Fruit fly (Drosophila melanogaster) whole organism, embryonic: ENCODE data around the gene CG10570.

Source experiments
- Antp ChIP-seq: fragments of 200-800 bp; sonication (Bioruptor generic); optimal IDR thresholded peaks from 3 replicates; lab custom pipeline; 2016; ENCODE audit warnings: missing biosample characterization, missing genetic modification characterization
- Awh ChIP-seq: fragments of 200-800 bp; sonication (Bioruptor generic); IDR thresholded peaks from 2 replicates; pipeline ENCODE4, ENCODE4 v1.3.6; 2022; ENCODE audit warnings: missing biosample characterization, missing genetic modification characterization
- BtbVII ChIP-seq: fragments of 200-800 bp; sonication (Bioruptor generic); optimal IDR thresholded peaks from 3 replicates; lab custom pipeline; 2017; ENCODE audit warnings: missing biosample characterization, mild to moderate bottlenecking, missing genetic modification characterization
- CG10209 ChIP-seq: fragments of 200-800 bp; sonication (Bioruptor generic); optimal IDR thresholded peaks from 3 replicates; lab custom pipeline; 2017; ENCODE audit warnings: missing biosample characterization, mild to moderate bottlenecking, missing genetic modification characterization, missing genetic modification reagents
- CG10274 ChIP-seq: fragments of 200-800 bp; sonication (Bioruptor generic); optimal IDR thresholded peaks from 3 replicates; lab custom pipeline; 2017; ENCODE audit warnings: missing biosample characterization, mild to moderate bottlenecking, missing genetic modification characterization
- CG10366 ChIP-seq: fragments of 200-800 bp; sonication (Bioruptor generic); IDR thresholded peaks from 2 replicates; pipeline ENCODE4 v1.3.6; 2022; ENCODE audit warnings: missing biosample characterization, missing genetic modification characterization
- CG1233 ChIP-seq: fragments of 200-800 bp; sonication (Bioruptor generic); optimal IDR thresholded peaks from 4 replicates; lab custom pipeline; 2018; ENCODE audit warnings: missing biosample characterization, mild to moderate bottlenecking, missing genetic modification characterization
- CG12659 ChIP-seq: fragments of 200-800 bp; sonication (Bioruptor generic); optimal IDR thresholded peaks from 3 replicates; lab custom pipeline; 2017; ENCODE audit warnings: mild to moderate bottlenecking, missing biosample characterization, missing genetic modification reagents, missing genetic modification characterization
- CG14014 ChIP-seq: fragments of 200-800 bp; sonication (Bioruptor generic); IDR thresholded peaks from 2 replicates; pipeline ENCODE4 v1.3.6; 2022; ENCODE audit warnings: missing biosample characterization, missing genetic modification characterization
- CG1602 ChIP-seq: fragments of 200-800 bp; sonication (Bioruptor generic); optimal IDR thresholded peaks from 3 replicates; lab custom pipeline; 2016; ENCODE audit warnings: missing biosample characterization, missing genetic modification characterization
- CG1603 ChIP-seq: fragments of 200-800 bp; sonication (Bioruptor generic); optimal IDR thresholded peaks from 2 replicates; lab custom pipeline; 2019; ENCODE audit warnings: missing biosample characterization, mild to moderate bottlenecking, missing genetic modification characterization, moderate library complexity
- CG1647 ChIP-seq: fragments of 200-800 bp; sonication (Bioruptor generic); optimal IDR thresholded peaks from 3 replicates; lab custom pipeline; 2016; ENCODE audit warnings: missing biosample characterization, missing genetic modification characterization
- CG17568 ChIP-seq: fragments of 200-800 bp; sonication (Bioruptor generic); optimal IDR thresholded peaks from 2 replicates; lab custom pipeline; 2018; ENCODE audit warnings: missing biosample characterization, mild to moderate bottlenecking, missing genetic modification characterization, moderate library complexity
- CG18476 ChIP-seq: fragments of 200-800 bp; sonication (Bioruptor generic); optimal IDR thresholded peaks from 2 replicates; lab custom pipeline; 2016; ENCODE audit warnings: missing biosample characterization, mild to moderate bottlenecking, missing genetic modification characterization
- CG32532 ChIP-seq: fragments of 200-800 bp; sonication (Bioruptor generic); IDR thresholded peaks from 2 replicates; pipeline ENCODE4 v1.3.6; 2022; ENCODE audit warnings: missing biosample characterization, missing genetic modification characterization
- CG32772 ChIP-seq: fragments of 200-800 bp; sonication (Bioruptor generic); IDR thresholded peaks from 2 replicates; pipeline ENCODE4 v1.3.6; 2022; ENCODE audit warnings: missing biosample characterization, missing genetic modification characterization
- CG34224 ChIP-seq: fragments of 200-800 bp; sonication (Bioruptor generic); IDR thresholded peaks from 3 replicates; pipeline ENCODE4 v1.3.6; 2022; ENCODE audit warnings: missing biosample characterization, missing genetic modification characterization; ENCODE audit not compliant: partially characterized antibody
- CG34376 ChIP-seq: fragments of 200-800 bp; sonication (Bioruptor generic); optimal IDR thresholded peaks from 2 replicates; lab custom pipeline; 2018; ENCODE audit warnings: missing biosample characterization, mild to moderate bottlenecking, missing genetic modification characterization
- CG4424 ChIP-seq: fragments of 200-800 bp; sonication (Bioruptor generic); optimal IDR thresholded peaks from 3 replicates; lab custom pipeline; 2016; ENCODE audit warnings: missing biosample characterization, missing genetic modification characterization
- CG4617 ChIP-seq: fragments of 200-800 bp; sonication (Bioruptor generic); optimal IDR thresholded peaks from 3 replicates; lab custom pipeline; 2016; ENCODE audit warnings: missing biosample characterization, missing genetic modification characterization, borderline replicate concordance
- CG5180 ChIP-seq: fragments of 200-800 bp; sonication (Bioruptor generic); optimal IDR thresholded peaks from 3 replicates; lab custom pipeline; 2017; ENCODE audit warnings: missing biosample characterization, missing genetic modification characterization, mild to moderate bottlenecking, moderate library complexity, missing genetic modification reagents
- CG5953 ChIP-seq: fragments of 200-800 bp; sonication (Bioruptor generic); IDR thresholded peaks from 2 replicates; pipeline ENCODE4 v1.3.6; 2022; ENCODE audit warnings: missing biosample characterization, missing genetic modification characterization
- CG6689 ChIP-seq: fragments of 200-800 bp; sonication (Bioruptor generic); IDR thresholded peaks from 2 replicates; pipeline ENCODE4 v1.3.6; 2022; ENCODE audit warnings: missing biosample characterization, missing genetic modification characterization
- CG7963 ChIP-seq: fragments of 200-800 bp; sonication (Bioruptor generic); IDR thresholded peaks from 3 replicates; pipeline ENCODE4 v1.3.6; 2022; ENCODE audit warnings: missing biosample characterization, missing genetic modification characterization; ENCODE audit not compliant: partially characterized antibody
- CG8478 ChIP-seq: fragments of >200 bp; optimal IDR thresholded peaks from 2 replicates; lab custom pipeline; 2018
- CG8944 ChIP-seq: fragments of 200-800 bp; sonication (Bioruptor generic); optimal IDR thresholded peaks from 3 replicates; lab custom pipeline; 2016; ENCODE audit warnings: missing biosample characterization, missing genetic modification characterization
- CG9876 ChIP-seq: fragments of 200-800 bp; sonication (Bioruptor generic); optimal IDR thresholded peaks from 2 replicates; lab custom pipeline; 2016; ENCODE audit warnings: missing biosample characterization, missing genetic modification characterization
- CHES-1-like ChIP-seq: fragments of 200-800 bp; sonication (Bioruptor generic); optimal IDR thresholded peaks from 2 replicates; lab custom pipeline; 2016; ENCODE audit warnings: missing biosample characterization, missing genetic modification characterization
- Dp ChIP-seq: fragments of 200-800 bp; sonication (Bioruptor generic); optimal IDR thresholded peaks from 2 replicates; lab custom pipeline; 2018; ENCODE audit warnings: missing biosample characterization, mild to moderate bottlenecking, missing genetic modification characterization, moderate library complexity
- HLHmδ ChIP-seq: fragments of 200-800 bp; sonication (Bioruptor generic); optimal IDR thresholded peaks from 2 replicates; lab custom pipeline; 2018; ENCODE audit warnings: missing biosample characterization, mild to moderate bottlenecking, missing genetic modification characterization, moderate library complexity
- Hr39 ChIP-seq: fragments of >200 bp; optimal IDR thresholded peaks from 2 replicates; lab custom pipeline; 2017
- Max ChIP-seq: fragments of 200-800 bp; sonication (Bioruptor generic); optimal IDR thresholded peaks from 2 replicates; lab custom pipeline; 2016; ENCODE audit warnings: missing biosample characterization, mild to moderate bottlenecking, missing genetic modification characterization
- Sox100B ChIP-seq: fragments of 200-800 bp; sonication (Bioruptor generic); optimal IDR thresholded peaks from 3 replicates; lab custom pipeline; 2018; ENCODE audit warnings: missing biosample characterization, mild to moderate bottlenecking, missing genetic modification characterization
- ab ChIP-seq: fragments of 200-800 bp; sonication (Bioruptor generic); optimal IDR thresholded peaks from 2 replicates; lab custom pipeline; 2016; ENCODE audit warnings: missing biosample characterization, missing genetic modification characterization
- dimm ChIP-seq: fragments of 200-800 bp; sonication (Bioruptor generic); IDR thresholded peaks from 2 replicates; pipeline ENCODE4 v1.3.6; 2022; ENCODE audit warnings: missing biosample characterization, missing genetic modification characterization
- dmrt11E ChIP-seq: fragments of 200-800 bp; sonication (Bioruptor generic); optimal IDR thresholded peaks from 3 replicates; lab custom pipeline; 2018; ENCODE audit warnings: missing biosample characterization, mild to moderate bottlenecking, missing genetic modification characterization, moderate library complexity
- dmrt99B ChIP-seq: fragments of 200-800 bp; sonication (Bioruptor generic); optimal IDR thresholded peaks from 2 replicates; lab custom pipeline; 2018; ENCODE audit warnings: missing biosample characterization, mild to moderate bottlenecking, missing genetic modification characterization, moderate library complexity
- emc ChIP-seq: fragments of 200-800 bp; sonication (Bioruptor generic); optimal IDR thresholded peaks from 2 replicates; lab custom pipeline; 2016; ENCODE audit warnings: missing biosample characterization, missing genetic modification characterization
- gcm2 ChIP-seq: fragments of 200-800 bp; sonication (Bioruptor generic); optimal IDR thresholded peaks from 2 replicates; lab custom pipeline; 2016; ENCODE audit warnings: missing biosample characterization, missing genetic modification characterization
- grn ChIP-seq: fragments of 200-800 bp; sonication (Bioruptor generic); optimal IDR thresholded peaks from 3 replicates; lab custom pipeline; 2017; ENCODE audit warnings: missing biosample characterization, missing genetic modification characterization
- gsb-n ChIP-seq: fragments of 200-800 bp; sonication (Bioruptor generic); optimal IDR thresholded peaks from 3 replicates; lab custom pipeline; 2018; ENCODE audit warnings: missing biosample characterization, mild to moderate bottlenecking, missing genetic modification characterization
- ham ChIP-seq: fragments of 200-800 bp; sonication (Bioruptor generic); IDR thresholded peaks from 2 replicates; pipeline ENCODE4 v1.3.6; 2022; ENCODE audit warnings: missing biosample characterization, missing genetic modification characterization
- hth ChIP-seq: fragments of >200 bp; optimal IDR thresholded peaks from 2 replicates; lab custom pipeline; 2017; ENCODE audit warnings: inconsistent platforms
- jigr1 ChIP-seq: fragments of 200-800 bp; sonication (Bioruptor generic); IDR thresholded peaks from 3 replicates; pipeline ENCODE4 v1.3.6; 2022; ENCODE audit warnings: missing biosample characterization, missing genetic modification characterization
- klu ChIP-seq: fragments of 200-800 bp; sonication (Bioruptor generic); IDR thresholded peaks from 2 replicates; pipeline ENCODE4 v1.3.6; 2022; ENCODE audit warnings: missing biosample characterization, missing genetic modification characterization
- lbe ChIP-seq: fragments of 200-800 bp; sonication (Bioruptor generic); optimal IDR thresholded peaks from 2 replicates; lab custom pipeline; 2016; ENCODE audit warnings: missing biosample characterization, mild to moderate bottlenecking, missing genetic modification characterization
- nerfin-1 ChIP-seq: fragments of 200-800 bp; sonication (Bioruptor generic); optimal IDR thresholded peaks from 3 replicates; lab custom pipeline; 2019; ENCODE audit warnings: missing biosample characterization, mild to moderate bottlenecking, missing genetic modification characterization, moderate library complexity
- pzg ChIP-seq: fragments of 200-800 bp; sonication (Bioruptor generic); optimal IDR thresholded peaks from 3 replicates; lab custom pipeline; 2018; ENCODE audit warnings: missing biosample characterization, mild to moderate bottlenecking, missing genetic modification characterization, moderate library complexity
- tna ChIP-seq: fragments of 200-800 bp; sonication (Bioruptor generic); IDR thresholded peaks from 2 replicates; pipeline ENCODE4 v1.3.6; 2022; ENCODE audit warnings: missing biosample characterization, missing genetic modification characterization; ENCODE audit not compliant: partially characterized antibody
- ttk ChIP-seq: fragments of 200-800 bp; sonication (Bioruptor generic); IDR thresholded peaks from 2 replicates; pipeline ENCODE4 v2.1.2; 2022; ENCODE audit warnings: missing biosample characterization, missing genetic modification characterization
- usp ChIP-seq: fragments of >200 bp; optimal IDR thresholded peaks from 2 replicates; lab custom pipeline; 2017; ENCODE audit warnings: missing biosample characterization, missing genetic modification characterization
- zfh1 ChIP-seq: fragments of 200-800 bp; sonication (Bioruptor generic); IDR thresholded peaks from 3 replicates; pipeline ENCODE4 v1.3.6; 2022; ENCODE audit warnings: missing biosample characterization, missing genetic modification characterization

The CG10570 gene

DNA sequence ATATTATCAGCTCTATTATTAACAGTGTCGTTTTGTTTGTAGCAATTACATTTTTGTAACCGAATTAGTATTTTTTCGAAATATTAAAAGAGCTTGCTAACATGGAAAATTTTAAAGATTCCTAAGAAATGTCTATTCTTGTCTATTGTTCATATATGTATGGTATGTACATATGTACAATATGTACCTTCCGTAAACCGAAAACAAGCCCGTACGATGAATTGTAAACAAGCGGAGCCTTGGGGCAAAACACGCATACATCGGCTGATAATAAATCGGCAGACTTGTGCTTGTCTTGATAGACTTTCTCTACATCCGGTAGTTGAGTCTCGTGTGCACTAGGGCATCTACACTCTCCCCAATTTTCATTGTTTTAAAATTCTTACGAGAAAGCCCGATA, 11.8 kb upstream of the CG10570 start (continued):
- TF ChIP-seq CG12659 (peak; percentile 4), BtbVII (GFP tag; lab: Kevin White, UChicago) (peak; percentile 7), CG1603 (tag; lab: Kevin White, UChicago) (peak; percentile 38), CG17568 (GFP tag; lab: Kevin White, UChicago) (peak; percentile 27), emc (no peak), CG6689 (no peak), Dp (no peak), HLHmδ (GFP tag; lab: Kevin White, UChicago) (peak; percentile 74), Hr39 (lab: Kevin White, UChicago) (no peak), CG1602 (GFP tag; lab: Kevin White, UChicago) (peak; percentile 24), CG34224 (no peak), dimm (GFP tag; lab: Robert Waterston, UW) (no peak), Sox100B (GFP tag; lab: Kevin White, UChicago) (peak; percentile 55), CG5180 (GFP tag; lab: Kevin White, UChicago) (peak; percentile 34), Max (GFP tag; lab: Kevin White, UChicago) (peak; percentile 56), CG34376 (no peak), dmrt99B (tag; lab: Kevin White, UChicago) (peak; percentile 26), zfh1 (GFP tag; lab: Robert Waterston, UW) (peak; percentile 72; the same call in 2 of the 3 replicates), CG18476 (GFP tag; lab: Kevin White, UChicago) (no peak), gcm2 (GFP tag; lab: Kevin White, UChicago) (no peak), klu (GFP tag; lab: Robert Waterston, UW) (no peak), CG10366 (GFP tag; lab: Robert Waterston, UW) (no peak), CHES-1-like (GFP tag; lab: Kevin White, UChicago) (no peak), CG32772 (no peak), CG4617 (GFP tag; lab: Kevin White, UChicago) (no peak), CG32532 (GFP tag; lab: Robert Waterston, UW) (no peak), CG1647 (GFP tag; lab: Kevin White, UChicago) (no peak), hth (no peak), nerfin-1 (peak; percentile 57), usp (GFP tag; lab: Kevin White, UChicago) (no peak), tna (GFP tag; lab: Robert Waterston, UW) (no peak), Awh (peak; percentile 78; the same call in 1 of the 2 replicates), CG8944 (GFP tag; lab: Kevin White, UChicago) (peak; percentile 17), CG5953 (no peak), CG9876 (GFP tag; lab: Kevin White, UChicago) (no peak), CG1233 (GFP tag; lab: Kevin White, UChicago) (peak; percentile 73), dmrt11E (tag; lab: Kevin White, UChicago) (peak; percentile 61), gsb-n (tag; lab: Kevin White, UChicago) (peak; percentile 48), ab (GFP tag; lab: Kevin White, UChicago) (no peak), CG4424 (peak; percentile 22), jigr1 (GFP tag; lab: Robert Waterston, UW) (no peak), pzg (GFP tag; lab: Kevin White, UChicago) (no peak), ttk (no peak), grn (no peak), CG14014 (GFP tag; lab: Robert Waterston, UW) (peak; percentile 72; the same call in 1 of the 2 replicates), Antp (GFP tag; lab: Kevin White, UChicago) (peak; percentile 9), CG8478 (lab: Kevin White, UChicago) (no peak), lbe (GFP tag; lab: Kevin White, UChicago) (no peak), CG7963 (GFP tag; lab: Robert Waterston, UW) (no peak), CG10274 (GFP tag; lab: Kevin White, UChicago) (no peak), CG10209 (peak; percentile 54), ham (no peak)
